Worm (Caenorhabditis elegans) whole organism, young adult: ENCODE results near the gene BE0003N10.1.
"Not testable (repeated sequence)": the region's sequence is repeated elsewhere in the genome, so short reads cannot be mapped to it uniquely, and the experiment has no call there.

Experiments used
- B0261.1 ChIP-seq: sonication (generic microtip); optimal IDR thresholded peaks from 2 replicates; lab custom pipeline; 2016; ENCODE audit warnings: mild to moderate bottlenecking, missing genetic modification characterization, moderate library complexity, missing compliant biosample characterization
- C06A6.2 ChIP-seq: fragments of 200-800 bp; sonication (Bioruptor generic); conservative IDR thresholded peaks from 2 replicates; pipeline ENCODE4 v1.3.6; 2022; ENCODE audit warnings: missing genetic modification characterization, missing compliant biosample characterization
- D2030.7 ChIP-seq: fragments of 200-800 bp; sonication (Bioruptor generic); IDR thresholded peaks from 2 replicates; pipeline ENCODE4 v1.3.6; 2022; ENCODE audit warnings: missing genetic modification reagents, missing genetic modification characterization, missing compliant biosample characterization
- F23B12.7 ChIP-seq: sonication (generic microtip); optimal IDR thresholded peaks from 2 replicates; lab custom pipeline; 2017; ENCODE audit warnings: missing genetic modification characterization, mild to moderate bottlenecking, missing compliant biosample characterization, antibody characterized with exemption, moderate library complexity; ENCODE audit not compliant: insufficient read depth
- F55B11.4 ChIP-seq: sonication (generic microtip); optimal IDR thresholded peaks from 2 replicates; lab custom pipeline; 2016; ENCODE audit warnings: missing compliant biosample characterization, missing genetic modification characterization, borderline replicate concordance; ENCODE audit not compliant: insufficient read depth
- F57A8.1 ChIP-seq: fragments of 200-800 bp; sonication (Bioruptor generic); optimal IDR thresholded peaks from 2 replicates; lab custom pipeline; 2018; ENCODE audit warnings: mild to moderate bottlenecking, missing genetic modification characterization, moderate library complexity, missing compliant biosample characterization
- T07F8.4 ChIP-seq: sonication (generic microtip); optimal IDR thresholded peaks from 2 replicates; lab custom pipeline; 2016; ENCODE audit warnings: mild to moderate bottlenecking, missing genetic modification characterization, moderate library complexity, missing compliant biosample characterization
- Y79H2A.3 ChIP-seq: fragments of 200-800 bp; sonication (Bioruptor generic); conservative IDR thresholded peaks from 2 replicates; pipeline ENCODE4 v1.3.6; 2022; ENCODE audit warnings: missing genetic modification reagents, missing genetic modification characterization, missing compliant biosample characterization
- aptf-2 ChIP-seq: fragments of 200-800 bp; sonication (Bioruptor generic); conservative IDR thresholded peaks from 2 replicates; pipeline ENCODE4 v1.3.6; 2022; ENCODE audit warnings: missing genetic modification reagents, missing genetic modification characterization, missing compliant biosample characterization
- athp-1 ChIP-seq: sonication (generic microtip); optimal IDR thresholded peaks from 2 replicates; lab custom pipeline; 2017; ENCODE audit warnings: mild to moderate bottlenecking, missing genetic modification characterization, missing compliant biosample characterization
- cebp-1 ChIP-seq, 2 experiments: fragments of 200-800 bp in 1 of 2; sonication (Bioruptor generic) in 1 of 2; sonication (generic microtip) in 1 of 2; IDR thresholded peaks in 1 of 2; optimal IDR thresholded peaks in 1 of 2; 2 replicates each; pipeline versions ENCODE4 v1.3.6 to Lab custom; 2017 to 2022; ENCODE audit warnings: missing compliant biosample characterization in 2 of 2, missing genetic modification characterization in 2 of 2, mild to moderate bottlenecking in 1 of 2, missing genetic modification reagents in 1 of 2, moderate library complexity in 1 of 2
- efl-1 ChIP-seq: fragments of 150-350 bp; optimal IDR thresholded peaks from 2 replicates; lab custom pipeline; 2014; ENCODE audit warnings: missing biosample characterization, missing genetic modification reagents, missing genetic modification characterization
- egl-44 ChIP-seq: fragments of 200-800 bp; sonication (Bioruptor generic); IDR thresholded peaks from 2 replicates; pipeline ENCODE4 v1.3.6; 2022; ENCODE audit warnings: missing genetic modification reagents, missing genetic modification characterization, missing compliant biosample characterization
- egrh-3 ChIP-seq: fragments of 200-800 bp; sonication (Bioruptor generic); IDR thresholded peaks from 2 replicates; pipeline ENCODE4 v1.3.6; 2022; ENCODE audit warnings: missing genetic modification reagents, missing genetic modification characterization, missing compliant biosample characterization
- ekl-4 ChIP-seq: fragments of 200-800 bp; sonication (Bioruptor generic); IDR thresholded peaks from 2 replicates; pipeline ENCODE4 v1.3.6; 2022; ENCODE audit warnings: missing genetic modification reagents, missing genetic modification characterization, missing compliant biosample characterization
- ets-4 ChIP-seq: fragments of 200-800 bp; sonication (Bioruptor generic); optimal IDR thresholded peaks from 2 replicates; lab custom pipeline; 2018; ENCODE audit warnings: mild to moderate bottlenecking, missing genetic modification characterization, missing compliant biosample characterization
- fkh-3 ChIP-seq: sonication (generic microtip); optimal IDR thresholded peaks from 2 replicates; lab custom pipeline; 2016; ENCODE audit warnings: mild to moderate bottlenecking, missing genetic modification characterization, missing compliant biosample characterization
- gei-17 ChIP-seq: fragments of 200-800 bp; sonication (Bioruptor generic); optimal IDR thresholded peaks from 2 replicates; lab custom pipeline; 2018; ENCODE audit warnings: mild to moderate bottlenecking, missing genetic modification characterization, missing compliant biosample characterization
- let-607 ChIP-seq, 2 experiments: fragments of 200-800 bp in 1 of 2; sonication (Bioruptor generic) in 1 of 2; sonication (generic microtip) in 1 of 2; optimal IDR thresholded peaks; 2 replicates each; lab custom pipeline; 2016 to 2018; ENCODE audit warnings: mild to moderate bottlenecking in 2 of 2, missing compliant biosample characterization in 2 of 2, missing genetic modification characterization in 2 of 2, moderate library complexity in 2 of 2, missing genotype in 1 of 2
- lir-1 ChIP-seq: fragments of 200-800 bp; sonication (Bioruptor generic); conservative IDR thresholded peaks from 2 replicates; pipeline ENCODE4 v1.3.6; 2022; ENCODE audit warnings: missing genetic modification reagents, missing genetic modification characterization, missing compliant biosample characterization
- lsl-1 ChIP-seq: fragments of 200-800 bp; sonication (Bioruptor generic); optimal IDR thresholded peaks from 2 replicates; lab custom pipeline; 2018; ENCODE audit warnings: mild to moderate bottlenecking, missing genetic modification characterization, moderate library complexity, missing compliant biosample characterization
- madf-10 ChIP-seq: sonication (generic microtip); optimal IDR thresholded peaks from 2 replicates; lab custom pipeline; 2016; ENCODE audit warnings: mild to moderate bottlenecking, missing genetic modification characterization, missing compliant biosample characterization
- madf-8 ChIP-seq: fragments of 200-800 bp; sonication (Bioruptor generic); conservative IDR thresholded peaks from 2 replicates; pipeline ENCODE4 v1.3.6; 2022; ENCODE audit warnings: missing genetic modification reagents, missing genetic modification characterization, missing compliant biosample characterization
- nfyb-1 ChIP-seq: fragments of 200-800 bp; sonication (Bioruptor generic); IDR thresholded peaks from 2 replicates; pipeline ENCODE4 v1.3.6; 2022; ENCODE audit warnings: missing genetic modification reagents, missing genetic modification characterization, missing compliant biosample characterization
- nhr-120 ChIP-seq: fragments of 200-800 bp; sonication (Bioruptor generic); IDR thresholded peaks from 2 replicates; pipeline ENCODE4 v1.3.6; 2022; ENCODE audit warnings: missing genetic modification characterization, missing compliant biosample characterization
- nhr-179 ChIP-seq: sonication (generic microtip); optimal IDR thresholded peaks from 2 replicates; lab custom pipeline; 2016; ENCODE audit warnings: mild to moderate bottlenecking, missing genetic modification characterization, missing compliant biosample characterization
- nhr-80 ChIP-seq: sonication (generic microtip); optimal IDR thresholded peaks from 2 replicates; lab custom pipeline; 2016; ENCODE audit warnings: missing genetic modification characterization, missing compliant biosample characterization
- nhr-90 ChIP-seq: sonication (generic microtip); optimal IDR thresholded peaks from 2 replicates; lab custom pipeline; 2016; ENCODE audit warnings: missing genotype, mild to moderate bottlenecking, missing genetic modification characterization, missing compliant biosample characterization
- rpc-1 ChIP-seq, 2 experiments: fragments of 150-350 bp in 1 of 2; sonication (generic microtip) in 1 of 2; optimal IDR thresholded peaks; 2 replicates each; lab custom pipeline; 2014 to 2018; ENCODE audit warnings: missing biosample characterization in 1 of 2, missing genetic modification characterization in 1 of 2, missing genetic modification reagents in 1 of 2, missing genotype in 1 of 2
- tbp1 ChIP-seq: fragments of 200-800 bp; sonication (Bioruptor generic); optimal IDR thresholded peaks from 2 replicates; lab custom pipeline; 2018; ENCODE audit warnings: mild to moderate bottlenecking, missing genetic modification characterization, missing compliant biosample characterization
- unc-62 ChIP-seq: fragments of 150-350 bp; optimal IDR thresholded peaks from 2 replicates; lab custom pipeline; 2014; ENCODE audit warnings: missing biosample characterization, missing genetic modification reagents, missing genetic modification characterization
- zfh-2 ChIP-seq: fragments of 200-800 bp; sonication (Bioruptor generic); conservative IDR thresholded peaks from 2 replicates; pipeline ENCODE4 v1.3.6; 2022; ENCODE audit warnings: missing genetic modification reagents, missing genetic modification characterization, missing compliant biosample characterization
- ztf-22 ChIP-seq: fragments of 200-800 bp; sonication (Bioruptor generic); optimal IDR thresholded peaks from 2 replicates; lab custom pipeline; 2018; ENCODE audit warnings: mild to moderate bottlenecking, missing genetic modification characterization, moderate library complexity, missing compliant biosample characterization

Gene BE0003N10.1

ce11 chrIII:1002510-1002909, 34.8 kb upstream of the BE0003N10.1 start, which contains the start of gene clec-150:
TSS of gene clec-150 (plus strand) at chrIII:1002707.
- no peak for TF ChIP-seq ekl-4 (GFP tag; lab: Robert Waterston, UW)
- no peak for TF ChIP-seq F55B11.4 (tag; lab: Kevin White, UChicago)
- no peak for TF ChIP-seq aptf-2
- TF ChIP-seq let-607 (tag; optimal IDR thresholded peaks at IDR 0.05; lab: Kevin White, UChicago), result peak; percentile 15 to 85
- peak; percentile 93 for TF ChIP-seq nhr-80 (tag; lab: Kevin White, UChicago)
- no peak for TF ChIP-seq madf-8
- TF ChIP-seq nhr-90, result peak; percentile 22
- TF ChIP-seq ets-4 (GFP tag; lab: Kevin White, UChicago), result peak; percentile 22
- TF ChIP-seq ztf-22, result no peak
- peak; percentile 1 for TF ChIP-seq tbp1 (GFP tag; lab: Kevin White, UChicago)
- no peak for TF ChIP-seq C06A6.2
- no peak for TF ChIP-seq egrh-3
- TF ChIP-seq nhr-120 (GFP tag; lab: Robert Waterston, UW), result no peak
- peak; percentile 1 for TF ChIP-seq madf-10 (tag; lab: Kevin White, UChicago)
- no peak for TF ChIP-seq F57A8.1 (GFP tag; lab: Kevin White, UChicago)
- TF ChIP-seq unc-62 (GFP tag; lab: Kevin White, UChicago), result peak; percentile 18
- no peak for TF ChIP-seq B0261.1 (tag; lab: Kevin White, UChicago)
- TF ChIP-seq nfyb-1 (GFP tag; lab: Robert Waterston, UW), result no peak
- no peak for TF ChIP-seq cebp-1 (GFP tag; IDR thresholded peaks at IDR 0.05; lab: Robert Waterston, UW)
- peak; percentile 18 for TF ChIP-seq cebp-1 (tag; optimal IDR thresholded peaks at IDR 0.05; lab: Kevin White, UChicago)

DNA sequence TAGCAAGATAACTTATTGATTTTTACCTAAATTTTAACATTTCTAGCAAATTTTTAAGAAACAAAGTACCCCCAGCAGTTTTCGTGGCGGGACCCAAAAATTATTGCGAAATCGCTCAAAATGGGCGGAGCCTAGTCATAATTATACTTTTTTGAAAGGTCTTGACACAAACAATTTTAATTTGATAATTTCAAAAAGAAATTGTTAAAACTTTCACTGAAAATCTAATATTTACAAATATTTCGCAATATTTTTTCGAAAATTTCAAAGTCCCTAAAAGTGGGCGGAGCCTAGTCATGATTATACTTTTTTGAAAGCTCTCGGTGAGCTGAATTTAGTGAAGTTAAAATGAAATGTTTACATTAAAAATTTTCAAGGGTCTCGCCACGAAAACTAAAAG, 32.8 kb upstream of the BE0003N10.1 start:
- TF ChIP-seq cebp-1 (GFP tag; IDR thresholded peaks at IDR 0.05; lab: Robert Waterston, UW) (peak; percentile 57; the same call in 1 of the 2 replicates), cebp-1 (tag; optimal IDR thresholded peaks at IDR 0.05; lab: Kevin White, UChicago) (peak; percentile 92), madf-8 (no peak)

- TF ChIP-seq tbp1 (GFP tag; lab: Kevin White, UChicago), result peak; percentile 62
- TF ChIP-seq rpc-1 (optimal IDR thresholded peaks at IDR 0.05; lab: Kevin White, UChicago), result not testable (repeated sequence)
- TF ChIP-seq rpc-1 (tag; optimal IDR thresholded peaks at IDR 0.05; lab: Kevin White, UChicago), result peak; percentile 47
- TF ChIP-seq egrh-3, result peak; percentile 72
- TF ChIP-seq, all 124 proteins: peak for 3; not testable (repeated sequence) for 121
Observed at ce11 chrIII:1006206-1006605, 31.1 kb upstream of the BE0003N10.1 start.

ce11 chrIII:1007143-1007905, 30.0 kb upstream of the BE0003N10.1 start:
- TF ChIP-seq lsl-1 (GFP tag; lab: Kevin White, UChicago), result peak; percentile 5
- no peak for TF ChIP-seq lir-1
- no peak for TF ChIP-seq aptf-2
- TF ChIP-seq fkh-3, result no peak
- peak; percentile 39; the same call in 1 of the 2 replicates for TF ChIP-seq D2030.7 (GFP tag; lab: Robert Waterston, UW)
- TF ChIP-seq ets-4 (GFP tag; lab: Kevin White, UChicago), result no peak
- no peak for TF ChIP-seq rpc-1 (optimal IDR thresholded peaks at IDR 0.05; lab: Kevin White, UChicago)
- peak; percentile 40 for TF ChIP-seq rpc-1 (tag; optimal IDR thresholded peaks at IDR 0.05; lab: Kevin White, UChicago)
- TF ChIP-seq zfh-2, result 0 out of 2 replicates have a peak, but pooled peaks have one; percentile 46
- TF ChIP-seq efl-1 (GFP tag; lab: Kevin White, UChicago), result no peak
- TF ChIP-seq F23B12.7, result no peak
- peak; percentile 72 for TF ChIP-seq tbp1 (GFP tag; lab: Kevin White, UChicago)
- no peak for TF ChIP-seq C06A6.2

- TF ChIP-seq cebp-1 (GFP tag; IDR thresholded peaks at IDR 0.05; lab: Robert Waterston, UW) (no peak), cebp-1 (tag; optimal IDR thresholded peaks at IDR 0.05; lab: Kevin White, UChicago) (no peak), egl-44 (GFP tag; lab: Robert Waterston, UW) (no peak), Y79H2A.3 (GFP tag; lab: Robert Waterston, UW) (no peak), T07F8.4 (tag; lab: Kevin White, UChicago) (no peak), gei-17 (GFP tag; lab: Kevin White, UChicago) (no peak), nhr-179 (no peak), athp-1 (no peak)
Observed at ce11 chrIII:1008091-1008490, 29.2 kb upstream of the BE0003N10.1 start, which contains the start of gene clc-27. TSS of gene clc-27 (plus strand) at chrIII:1008391.
